Worm (Caenorhabditis elegans) whole organism, midembryonic: ENCODE results near the gene F55G11.2.

Experiments
- T22C8.4 ChIP-seq: fragments of 200-800 bp; sonication (Bioruptor generic); IDR thresholded peaks from 2 replicates; pipeline ENCODE4 v1.3.6; 2022; ENCODE audit warnings: missing genetic modification characterization, missing compliant biosample characterization
- flt-1 ChIP-seq: fragments of 200-800 bp; sonication (Bioruptor generic); IDR thresholded peaks from 2 replicates; pipeline ENCODE4 v1.3.6; 2022; ENCODE audit warnings: missing genetic modification characterization, missing compliant biosample characterization
- ztf-23 ChIP-seq: fragments of 200-800 bp; sonication (Bioruptor generic); IDR thresholded peaks from 2 replicates; pipeline ENCODE4 v1.3.6; 2022; ENCODE audit warnings: missing genetic modification reagents, missing genetic modification characterization, missing compliant biosample characterization

- TF ChIP-seq flt-1: no peak
- TF ChIP-seq ztf-23 (GFP tag; lab: Robert Waterston, UW): no peak
- TF ChIP-seq T22C8.4 (GFP tag; lab: Robert Waterston, UW): no peak
These were observed 28.5 kb upstream of the F55G11.2 start for ce11 chrIV:12997560-12997959.
